Fruit fly (Drosophila melanogaster) whole organism, prepupa: ENCODE measurements around the gene CG33296.

Source experiments
- CG11762 ChIP-seq: fragments of 200-800 bp; sonication (Bioruptor generic); optimal IDR thresholded peaks from 3 replicates; lab custom pipeline; 2016; ENCODE audit warnings: missing biosample characterization, missing genetic modification characterization; ENCODE audit not compliant: insufficient read depth
- CG4318 ChIP-seq: fragments of 200-800 bp; sonication (Bioruptor generic); optimal IDR thresholded peaks from 3 replicates; lab custom pipeline; 2017; ENCODE audit warnings: missing biosample characterization, mild to moderate bottlenecking, missing genetic modification characterization
- CG6163 ChIP-seq: fragments of 200-800 bp; sonication (Bioruptor generic); IDR thresholded peaks from 3 replicates; pipeline ENCODE4 v1.3.6; 2022; ENCODE audit warnings: missing biosample characterization, missing genetic modification characterization
- CG6276 ChIP-seq: fragments of 200-800 bp; sonication (Bioruptor generic); optimal IDR thresholded peaks from 2 replicates; lab custom pipeline; 2017; ENCODE audit warnings: missing biosample characterization, mild to moderate bottlenecking, missing genetic modification characterization
- CG6808 ChIP-seq: fragments of 200-800 bp; sonication (Bioruptor generic); optimal IDR thresholded peaks from 3 replicates; lab custom pipeline; 2017; ENCODE audit warnings: missing biosample characterization, missing genetic modification characterization, mild to moderate bottlenecking, moderate library complexity, missing genetic modification reagents
- CG8119 ChIP-seq: fragments of 200-800 bp; sonication (Bioruptor generic); IDR thresholded peaks from 3 replicates; pipeline ENCODE4 v1.3.6; 2022; ENCODE audit warnings: missing biosample characterization, missing genetic modification characterization
- Lpt ChIP-seq: fragments of 200-800 bp; sonication (Bioruptor generic); optimal IDR thresholded peaks from 3 replicates; lab custom pipeline; 2016; ENCODE audit warnings: missing biosample characterization, missing genetic modification characterization
- OdsH ChIP-seq: fragments of 200-800 bp; sonication (Bioruptor generic); optimal IDR thresholded peaks from 3 replicates; lab custom pipeline; 2016; ENCODE audit warnings: missing biosample characterization, missing genetic modification characterization
- Smox ChIP-seq: fragments of 200-800 bp; sonication (Bioruptor generic); optimal IDR thresholded peaks from 3 replicates; lab custom pipeline; 2016; ENCODE audit warnings: missing biosample characterization, missing genetic modification characterization
- Sox102F ChIP-seq: fragments of 200-800 bp; sonication (Bioruptor generic); optimal IDR thresholded peaks from 2 replicates; lab custom pipeline; 2016; ENCODE audit warnings: missing biosample characterization, mild to moderate bottlenecking, missing genetic modification characterization
- Sox15 ChIP-seq: fragments of 200-800 bp; sonication (Bioruptor generic); optimal IDR thresholded peaks from 3 replicates; lab custom pipeline; 2016; ENCODE audit warnings: missing biosample characterization, missing genetic modification characterization
- fd85E ChIP-seq: fragments of 200-800 bp; sonication (Bioruptor generic); optimal IDR thresholded peaks from 3 replicates; lab custom pipeline; 2016; ENCODE audit warnings: missing biosample characterization, missing genetic modification characterization
- pdm3 ChIP-seq: fragments of 200-800 bp; sonication (Bioruptor generic); optimal IDR thresholded peaks from 3 replicates; lab custom pipeline; 2016; ENCODE audit warnings: missing biosample characterization, missing genetic modification characterization

DNA sequence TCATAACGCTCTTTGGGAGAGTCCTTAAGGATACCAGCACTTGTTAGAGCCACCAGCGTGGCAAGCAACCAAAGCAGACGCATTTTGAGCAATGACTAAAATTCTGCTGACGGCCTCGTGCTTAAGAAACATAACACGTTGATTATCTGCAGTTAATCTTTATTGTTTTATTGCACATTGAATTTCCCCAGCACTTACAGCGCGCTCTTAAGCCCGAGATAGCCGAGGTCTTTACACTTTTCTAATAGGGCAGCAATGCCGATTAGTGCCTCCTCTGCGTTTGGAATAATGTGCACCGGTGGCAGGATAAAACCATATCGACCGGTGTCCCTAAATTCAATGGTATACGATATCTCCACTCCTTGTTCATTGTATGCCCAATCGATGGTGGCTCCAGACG, 25.5 kb downstream of the CG33296 start, which contains the start of gene CG18585:
- no peak for TF ChIP-seq CG6808 (GFP tag; lab: Kevin White, UChicago)
- no peak for TF ChIP-seq pdm3 (GFP tag; lab: Kevin White, UChicago)
- TF ChIP-seq fd85E (GFP tag; lab: Kevin White, UChicago) = no peak
- TF ChIP-seq CG6163 (GFP tag; lab: Robert Waterston, UW) = no peak
- no peak for TF ChIP-seq Sox102F (GFP tag; lab: Kevin White, UChicago)
- TF ChIP-seq OdsH (GFP tag; lab: Kevin White, UChicago) = no peak
- TF ChIP-seq Sox15 (GFP tag; lab: Kevin White, UChicago) = no peak
- no peak for TF ChIP-seq Lpt (GFP tag; lab: Kevin White, UChicago)
- TF ChIP-seq CG4318 (GFP tag; lab: Kevin White, UChicago) = no peak
- TF ChIP-seq Smox (GFP tag; lab: Kevin White, UChicago) = no peak
- TF ChIP-seq CG8119 (GFP tag; lab: Robert Waterston, UW) = no peak
- no peak for TF ChIP-seq CG11762
- TF ChIP-seq CG6276 (GFP tag; lab: Kevin White, UChicago) = no peak
